Fruit fly (Drosophila melanogaster): ENCODE results near the gene Jon99Cii.

DNA sequence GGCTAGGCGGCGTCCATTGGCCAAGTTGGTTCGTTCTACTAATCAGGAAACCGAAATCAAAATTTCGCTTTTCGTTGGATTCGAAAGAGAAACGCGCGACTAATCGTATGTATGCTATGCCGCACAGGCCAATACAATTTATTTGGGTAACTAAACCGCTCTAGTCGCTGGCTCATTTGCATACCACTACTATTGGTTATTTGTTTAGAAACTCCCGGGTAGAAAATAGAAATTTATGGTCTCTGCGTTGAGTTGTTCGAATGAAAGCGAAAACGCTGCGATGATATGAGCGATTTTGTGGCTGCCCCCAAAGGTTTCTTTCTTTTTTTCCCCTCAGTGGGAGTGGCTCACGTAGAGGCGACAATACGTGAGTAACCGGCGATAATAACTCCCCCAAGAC, 31.4 kb downstream of the Jon99Cii start:
- TF ChIP-seq Hr78 (GFP tag; optimal IDR thresholded peaks at IDR 0.05), result no peak
- no peak for TF ChIP-seq woc (GFP tag; optimal IDR thresholded peaks at IDR 0.05)
- TF ChIP-seq pan (optimal IDR thresholded peaks at IDR 0.05), result no peak

Measured in whole organism, wandering third instar larva.